Worm (Caenorhabditis elegans) whole organism, young adult: Measurements from ENCODE around the gene W03H9.1.

Experiments used
- ama-1 ChIP-seq, 3 experiments: fragments of 150-350 bp in 1 of 3; sonication (generic microtip) in 2 of 3; optimal IDR thresholded peaks; 2 replicates each; lab custom pipeline; 2014 to 2018; ENCODE audit warnings: missing biosample characterization in 2 of 3, missing genetic modification characterization in 2 of 3, missing genetic modification reagents in 2 of 3
- hmg-1.2 ChIP-seq: fragments of 200-800 bp; sonication (Bioruptor generic); IDR thresholded peaks from 2 replicates; pipeline ENCODE4 v1.3.6; 2022; ENCODE audit warnings: missing genetic modification reagents, missing genetic modification characterization, missing compliant biosample characterization
- madf-3 ChIP-seq: fragments of 200-800 bp; sonication (Bioruptor generic); IDR thresholded peaks from 2 replicates; pipeline ENCODE4 v1.3.6; 2022; ENCODE audit warnings: missing genetic modification reagents, missing genetic modification characterization, missing compliant biosample characterization
- nhr-90 ChIP-seq: sonication (generic microtip); optimal IDR thresholded peaks from 2 replicates; lab custom pipeline; 2016; ENCODE audit warnings: missing genotype, mild to moderate bottlenecking, missing genetic modification characterization, missing compliant biosample characterization
- pbrm-1 ChIP-seq: fragments of 200-800 bp; sonication (Bioruptor generic); IDR thresholded peaks from 2 replicates; pipeline ENCODE4 v1.3.6; 2022; ENCODE audit warnings: missing genetic modification reagents, missing genetic modification characterization, missing compliant biosample characterization
- snpc-3.4 ChIP-seq: sonication (generic microtip); optimal IDR thresholded peaks from 2 replicates; lab custom pipeline; 2017; ENCODE audit warnings: missing genetic modification characterization, mild to moderate bottlenecking, missing compliant biosample characterization, antibody characterized with exemption, moderate library complexity, missing genotype, missing genetic modification reagents

DNA sequence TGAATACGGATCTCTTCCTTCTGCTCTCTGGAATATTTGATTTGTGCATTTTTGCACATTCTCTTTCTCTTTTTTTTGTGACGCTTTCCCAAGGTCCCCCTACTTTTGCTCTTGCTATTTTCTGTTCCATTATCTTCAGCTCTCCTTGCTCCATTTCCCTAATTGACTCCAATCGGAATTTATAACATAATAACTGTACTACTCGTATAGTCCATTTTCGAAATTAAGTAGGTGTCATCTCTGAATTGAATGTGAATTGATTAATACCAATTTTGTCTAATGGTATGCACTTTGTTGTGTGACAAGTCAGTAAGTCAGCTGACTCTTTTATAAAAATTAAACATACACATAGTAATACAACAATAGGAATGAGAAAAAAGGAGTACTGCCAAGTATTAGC, 46.0 kb upstream of the W03H9.1 start:
- TF ChIP-seq hmg-1.2 (GFP tag; lab: Robert Waterston, UW) (no peak), pbrm-1 (GFP tag; lab: Robert Waterston, UW) (no peak), madf-3 (GFP tag; lab: Robert Waterston, UW) (no peak), snpc-3.4 (no peak), ama-1 (optimal IDR thresholded peaks at IDR 0.05; lab: Kevin White, UChicago) (no peak), ama-1 (GFP tag; optimal IDR thresholded peaks at IDR 0.05; lab: Kevin White, UChicago) (no peak), nhr-90 (tag; lab: Kevin White, UChicago) (no peak)
